Worm (Caenorhabditis elegans): ENCODE data around the gene rsp-6.

rsp-6 gene

DNA sequence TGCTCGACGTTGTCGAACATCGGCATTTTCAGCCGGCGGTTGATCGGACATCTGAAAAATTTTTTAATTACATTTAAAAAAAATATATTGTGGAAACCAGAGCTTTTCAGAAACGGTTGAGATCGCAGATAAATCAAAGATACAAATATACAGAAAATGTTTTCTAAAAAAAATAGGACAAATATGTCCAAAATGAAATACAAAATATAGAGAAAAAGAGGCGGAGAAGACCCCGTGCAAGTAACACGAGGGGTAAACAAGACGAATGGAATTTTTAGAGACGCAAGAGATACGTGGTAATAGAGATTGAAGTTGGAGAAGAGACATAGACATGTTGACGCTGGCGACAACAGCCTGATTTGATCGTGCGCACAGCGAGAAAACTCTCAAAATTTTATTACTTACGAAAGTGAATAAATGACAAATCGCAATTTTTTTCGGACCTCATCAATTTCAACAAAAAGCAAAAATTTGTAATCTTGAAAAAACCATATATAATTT, 24.7 kb upstream of the rsp-6 start, which contains the start of gene cdgs-1 (continued):
- peak; percentile 85 for TF ChIP-seq lin-14 (GFP tag; optimal IDR thresholded peaks at IDR 0.05)
- no peak for TF ChIP-seq hlh-17 (GFP tag; optimal IDR thresholded peaks at IDR 0.05; ENCODE audit: borderline replicate concordance)
- TF ChIP-seq xbp-1 (tag; optimal IDR thresholded peaks at IDR 0.05) = peak; percentile 18
- TF ChIP-seq snpc-4 (tag; optimal IDR thresholded peaks at IDR 0.05) = no peak
- peak; percentile 69 for TF ChIP-seq blmp-1 (tag; optimal IDR thresholded peaks at IDR 0.05)
- TF ChIP-seq mab-9 (GFP tag; IDR thresholded peaks at IDR 0.05) = no peak
- TF ChIP-seq nhr-85 (tag) = peak; percentile 33
- TF ChIP-seq Y116A8C.19 (tag; optimal IDR thresholded peaks at IDR 0.05; ENCODE audit: borderline replicate concordance) = no peak
- peak; percentile 65 for TF ChIP-seq fkh-10 (GFP tag; optimal IDR thresholded peaks at IDR 0.05)
- TF ChIP-seq ceh-82 (tag; optimal IDR thresholded peaks at IDR 0.05) = peak in 1 of 3 experiments; percentile 57
- no peak for TF ChIP-seq unc-30 (tag; optimal IDR thresholded peaks at IDR 0.05)
- TF ChIP-seq dpl-1 (GFP tag; optimal IDR thresholded peaks at IDR 0.05) = peak; percentile 36 to 41 (median 36)
- peak in 1 of 6 experiments; percentile 5 for TF ChIP-seq elt-3 (tag; optimal IDR thresholded peaks at IDR 0.05)
- TF ChIP-seq lin-39 (tag; optimal IDR thresholded peaks at IDR 0.05) = no peak
- TF ChIP-seq egl-27 (tag; optimal IDR thresholded peaks at IDR 0.05) = no peak
- TF ChIP-seq C04F5.9 (tag; optimal IDR thresholded peaks at IDR 0.05) = no peak
- no peak for TF ChIP-seq sup-37 (GFP tag; optimal IDR thresholded peaks at IDR 0.05)
- no peak for TF ChIP-seq unc-86 (tag; optimal IDR thresholded peaks at IDR 0.05)
- no peak for TF ChIP-seq lir-3 (tag; optimal IDR thresholded peaks at IDR 0.05; ENCODE audit: poor library complexity)
- TF ChIP-seq snu-23 (GFP tag; optimal IDR thresholded peaks at IDR 0.05) = peak; percentile 70
- no peak for TF ChIP-seq alr-1 (tag; optimal IDR thresholded peaks at IDR 0.05; ENCODE audit: borderline replicate concordance)
- TF ChIP-seq efl-3 (GFP tag; optimal IDR thresholded peaks at IDR 0.05) = no peak
- TF ChIP-seq efl-1 (optimal IDR thresholded peaks at IDR 0.05) = peak; percentile 46 to 57
- TF ChIP-seq efl-1 (GFP tag; optimal IDR thresholded peaks at IDR 0.05 in 1 of 2) = peak; percentile 40 to 88
- TF ChIP-seq C16A3.4 (tag; optimal IDR thresholded peaks at IDR 0.05) = peak; percentile 25
- TF ChIP-seq ceh-63 (GFP tag; optimal IDR thresholded peaks at IDR 0.05) = no peak
- TF ChIP-seq mdl-1 (tag; optimal IDR thresholded peaks at IDR 0.05) = peak in 1 of 2 experiments; percentile 82
- TF ChIP-seq fkh-8 (tag; optimal IDR thresholded peaks at IDR 0.05) = peak; percentile 2
- TF ChIP-seq unc-130 (tag; optimal IDR thresholded peaks at IDR 0.05) = no peak
- no peak for TF ChIP-seq nhr-28 (tag; optimal IDR thresholded peaks at IDR 0.05)
- TF ChIP-seq nhr-20 (tag; optimal IDR thresholded peaks at IDR 0.05) = peak; percentile 73
- peak; percentile 29 for TF ChIP-seq nhr-47 (tag; optimal IDR thresholded peaks at IDR 0.05)
- TF ChIP-seq lin-35 (GFP tag; optimal IDR thresholded peaks at IDR 0.05) = peak; percentile 41 to 73
- no peak for TF ChIP-seq pag-3 (tag; optimal IDR thresholded peaks at IDR 0.05; ENCODE audit: borderline replicate concordance, insufficient read depth)
- TF ChIP-seq sptf-1 (tag; optimal IDR thresholded peaks at IDR 0.05) = no peak
- no peak for TF ChIP-seq nhr-12 (tag; optimal IDR thresholded peaks at IDR 0.05)
- TF ChIP-seq nhr-77 (tag; optimal IDR thresholded peaks at IDR 0.05) = no peak
- TF ChIP-seq nhr-90 (tag; optimal IDR thresholded peaks at IDR 0.05; ENCODE audit: poor library complexity) = no peak
- no peak for TF ChIP-seq C34B4.2 (tag; optimal IDR thresholded peaks at IDR 0.05)
- TF ChIP-seq tbx-2 (tag; optimal IDR thresholded peaks at IDR 0.05) = peak; percentile 28

DNA sequence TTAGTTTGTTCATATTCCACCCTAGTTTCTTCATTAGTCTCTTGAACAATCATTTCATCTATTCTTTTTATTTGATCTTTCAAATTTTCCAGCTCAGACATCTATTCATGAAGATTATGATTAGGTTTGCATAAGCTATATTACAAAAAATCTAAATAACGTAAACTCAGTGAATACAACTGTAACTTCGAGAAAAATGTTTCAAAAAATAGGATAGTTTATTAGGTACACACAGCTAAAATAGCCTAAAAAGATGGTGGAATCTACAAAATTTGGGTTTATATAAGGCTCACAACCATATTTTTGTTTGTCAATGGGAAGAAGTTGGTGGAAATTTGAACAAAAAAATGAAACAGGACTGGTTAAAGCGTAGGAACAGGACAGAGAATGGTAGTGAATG, 21.7 kb upstream of the rsp-6 start, which contains the start of gene zgpa-1:
zgpa-1 (minus strand) TSS at position 101 of the 400 bp plus-strand sequence.
- no peak for TF ChIP-seq blmp-1 (tag; optimal IDR thresholded peaks at IDR 0.05)
- TF ChIP-seq ces-1 (GFP tag; optimal IDR thresholded peaks at IDR 0.05) = no peak
- no peak for TF ChIP-seq snpc-4 (tag; optimal IDR thresholded peaks at IDR 0.05)
- no peak for TF ChIP-seq unc-86 (tag; optimal IDR thresholded peaks at IDR 0.05)
- no peak for TF ChIP-seq nhr-77 (tag; optimal IDR thresholded peaks at IDR 0.05)
- no peak for TF ChIP-seq nhr-84 (tag; optimal IDR thresholded peaks at IDR 0.05)
- no peak for TF ChIP-seq ztf-11 (tag; optimal IDR thresholded peaks at IDR 0.05)
- no peak for TF ChIP-seq ceh-90 (tag; optimal IDR thresholded peaks at IDR 0.05)
- no peak for TF ChIP-seq jun-1 (tag; optimal IDR thresholded peaks at IDR 0.05)
- TF ChIP-seq egl-27 (tag; optimal IDR thresholded peaks at IDR 0.05) = no peak
- no peak for TF ChIP-seq sox-4 (tag; optimal IDR thresholded peaks at IDR 0.05)

All from whole organism, L1 larva.